Fruit fly (Drosophila melanogaster): ENCODE data around the gene Rab11.

Rab11 gene

DNA sequence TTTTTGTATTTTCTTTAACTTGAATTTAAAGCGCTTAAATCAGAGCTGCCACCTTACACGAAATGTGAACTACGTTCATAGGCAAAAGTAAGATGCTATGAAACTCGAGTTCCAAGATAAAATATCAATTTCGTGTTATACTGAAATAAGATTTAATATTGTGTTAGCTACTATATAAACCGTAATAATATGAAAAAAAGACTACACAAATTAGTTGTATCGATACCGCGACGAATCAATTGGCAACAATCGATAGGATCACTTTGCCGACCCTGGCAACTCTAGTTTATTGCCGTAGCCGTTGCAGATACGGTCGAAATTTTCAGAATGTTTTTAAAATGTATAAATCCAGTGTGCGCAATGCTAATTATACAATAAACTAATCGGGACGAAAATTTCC lies 29.2 kb downstream of the Rab11 start, which contains the start of gene SNF4Agamma (continued):
- TF ChIP-seq ttk (GFP tag; IDR thresholded peaks at IDR 0.05), result no peak
- no peak for TF ChIP-seq CG15479 (GFP tag; optimal IDR thresholded peaks at IDR 0.05)
- TF ChIP-seq peb (GFP tag; IDR thresholded peaks at IDR 0.05), result no peak
- TF ChIP-seq Taf1 (GFP tag; IDR thresholded peaks at IDR 0.05), result no peak
- no peak for TF ChIP-seq ranshi (GFP tag; IDR thresholded peaks at IDR 0.05)
- TF ChIP-seq HLHmδ (GFP tag; optimal IDR thresholded peaks at IDR 0.05), result no peak
- no peak for TF ChIP-seq CG6654 (GFP tag; optimal IDR thresholded peaks at IDR 0.05)
- TF ChIP-seq aop (GFP tag; IDR thresholded peaks at IDR 0.05), result no peak
- TF ChIP-seq sna (GFP tag; IDR thresholded peaks at IDR 0.05; ENCODE audit: partially characterized antibody), result peak; percentile 82
- TF ChIP-seq CG11696 (GFP tag; IDR thresholded peaks at IDR 0.05), result no peak
- peak; percentile 10 for TF ChIP-seq kay (GFP tag; optimal IDR thresholded peaks at IDR 0.05)
- peak; percentile 12 for TF ChIP-seq Dip3 (GFP tag; optimal IDR thresholded peaks at IDR 0.05)
- TF ChIP-seq bbx (GFP tag; IDR thresholded peaks at IDR 0.05; ENCODE audit: partially characterized antibody), result peak; percentile 77
- 0 out of 3 replicates have a peak, but pooled peaks have one; percentile 19 for TF ChIP-seq CG34422 (GFP tag; IDR thresholded peaks at IDR 0.05)
- TF ChIP-seq Gug (GFP tag; IDR thresholded peaks at IDR 0.05), result no peak; the same call in 3 of the 4 replicates
- no peak for TF ChIP-seq B-H1 (GFP tag; IDR thresholded peaks at IDR 0.05)
- TF ChIP-seq Ptx1 (GFP tag; IDR thresholded peaks at IDR 0.05), result 0 out of 2 replicates have a peak, but pooled peaks have one; percentile 38
- TF ChIP-seq fru (optimal IDR thresholded peaks at IDR 0.05), result no peak
- peak; percentile 79 for TF ChIP-seq BEAF-32 (GFP tag; optimal IDR thresholded peaks at IDR 0.05)
- TF ChIP-seq unc-4 (GFP tag; IDR thresholded peaks at IDR 0.05; ENCODE audit: partially characterized antibody), result peak; percentile 78
- TF ChIP-seq CG9215 (GFP tag; IDR thresholded peaks at IDR 0.05), result no peak

DNA sequence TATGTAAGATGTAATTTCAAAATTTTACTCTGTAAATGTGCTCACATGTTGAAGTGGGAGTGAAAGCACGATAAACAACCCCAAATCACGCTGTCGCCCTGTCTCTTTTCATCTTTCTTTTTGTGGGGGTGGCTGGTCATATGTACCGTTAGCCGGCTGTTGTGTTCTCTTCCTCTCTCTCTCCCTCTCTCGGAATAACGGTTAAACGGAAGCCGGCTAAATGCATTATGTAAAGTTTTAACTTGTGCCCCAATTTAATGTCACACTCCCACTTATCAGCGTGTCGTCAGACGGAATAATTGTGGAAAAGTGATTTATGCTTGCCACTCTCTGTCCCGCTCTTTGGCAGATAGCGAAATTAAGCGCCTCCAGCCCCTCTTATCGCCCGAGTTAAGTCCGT lies 30.1 kb downstream of the Rab11 start:
- TF ChIP-seq CG10321 (GFP tag; IDR thresholded peaks at IDR 0.05), result peak; percentile 51; the same call in 1 of the 2 replicates
- no peak for TF ChIP-seq gem (tag; optimal IDR thresholded peaks at IDR 0.05)
- TF ChIP-seq Fer3 (tag; optimal IDR thresholded peaks at IDR 0.05), result no peak
- TF ChIP-seq CG11247 (GFP tag; IDR thresholded peaks at IDR 0.05), result no peak
- no peak for TF ChIP-seq dmrt99B (tag; optimal IDR thresholded peaks at IDR 0.05)
- TF ChIP-seq Taf1 (GFP tag; IDR thresholded peaks at IDR 0.05), result 0 out of 2 replicates have a peak, but pooled peaks have one; percentile 22
- peak; percentile 12 for TF ChIP-seq nerfin-1 (tag; optimal IDR thresholded peaks at IDR 0.05)
- TF ChIP-seq dan (GFP tag; IDR thresholded peaks at IDR 0.05), result no peak
- TF ChIP-seq gsb (GFP tag; IDR thresholded peaks at IDR 0.05), result no peak
- TF ChIP-seq sr (GFP tag; IDR thresholded peaks at IDR 0.05), result no peak
- TF ChIP-seq Max (GFP tag; optimal IDR thresholded peaks at IDR 0.05), result no peak
- no peak for TF ChIP-seq CG17361 (GFP tag; IDR thresholded peaks at IDR 0.05)
- no peak for TF ChIP-seq CG12236 (GFP tag; optimal IDR thresholded peaks at IDR 0.05)
- TF ChIP-seq Doc3 (GFP tag; IDR thresholded peaks at IDR 0.05; ENCODE audit: partially characterized antibody), result no peak
- no peak for TF ChIP-seq wdn (GFP tag; IDR thresholded peaks at IDR 0.05)
- TF ChIP-seq CG10209 (GFP tag; optimal IDR thresholded peaks at IDR 0.05), result no peak
- TF ChIP-seq exex (tag; optimal IDR thresholded peaks at IDR 0.05), result peak; percentile 69
- no peak for TF ChIP-seq CG2129 (GFP tag; IDR thresholded peaks at IDR 0.05; ENCODE audit: partially characterized antibody)
- no peak for TF ChIP-seq Eip74EF (GFP tag; optimal IDR thresholded peaks at IDR 0.05)
- no peak for TF ChIP-seq ERR (GFP tag; optimal IDR thresholded peaks at IDR 0.05)
- no peak for TF ChIP-seq HHEX (GFP tag; optimal IDR thresholded peaks at IDR 0.05)
- peak; percentile 4 for TF ChIP-seq CG15011 (GFP tag; optimal IDR thresholded peaks at IDR 0.05)
- TF ChIP-seq run (tag; optimal IDR thresholded peaks at IDR 0.05), result no peak
- TF ChIP-seq Trl (optimal IDR thresholded peaks at IDR 0.05), result peak in 1 of 2 experiments; percentile 54
- TF ChIP-seq Trl (GFP tag; optimal IDR thresholded peaks at IDR 0.05), result no peak
- TF ChIP-seq Ets97D (GFP tag; optimal IDR thresholded peaks at IDR 0.05), result no peak
- TF ChIP-seq Pdp1 (GFP tag; optimal IDR thresholded peaks at IDR 0.05), result peak in 1 of 2 experiments; percentile 71
- no peak for TF ChIP-seq Fer2 (tag; optimal IDR thresholded peaks at IDR 0.05)
- TF ChIP-seq CG10959 (GFP tag; IDR thresholded peaks at IDR 0.05), result no peak
- TF ChIP-seq seq (GFP tag; IDR thresholded peaks at IDR 0.05), result peak; percentile 73
- 0 out of 2 replicates have a peak, but pooled peaks have one; percentile 18 for TF ChIP-seq ato (GFP tag; IDR thresholded peaks at IDR 0.05; ENCODE audit: partially characterized antibody)

Measured in whole organism, embryonic.